Worm (Caenorhabditis elegans) whole organism, mixed stage, embryonic: ENCODE measurements around the gene nlp-70.

ENCODE experiments used
- ceh-43 ChIP-seq: fragments of 200-800 bp; sonication (Bioruptor generic); optimal IDR thresholded peaks from 2 replicates; lab custom pipeline; 2018; ENCODE audit warnings: mild to moderate bottlenecking, missing genetic modification characterization, moderate library complexity, missing compliant biosample characterization
- cnd-1 ChIP-seq: fragments of 200-800 bp; sonication (Bioruptor generic); optimal IDR thresholded peaks from 2 replicates; lab custom pipeline; 2018; ENCODE audit warnings: mild to moderate bottlenecking, missing genetic modification characterization, missing compliant biosample characterization
- elt-1 ChIP-seq: sonication (generic microtip); optimal IDR thresholded peaks from 2 replicates; lab custom pipeline; 2017; ENCODE audit warnings: missing genetic modification characterization, mild to moderate bottlenecking, missing compliant biosample characterization, antibody characterized with exemption, moderate library complexity, borderline replicate concordance; ENCODE audit not compliant: insufficient read depth
- elt-3 ChIP-seq: fragments of 150-350 bp; optimal IDR thresholded peaks from 2 replicates; lab custom pipeline; 2014; ENCODE audit warnings: missing biosample characterization, missing genetic modification characterization
- ham-2 ChIP-seq: fragments of 200-800 bp; sonication (Bioruptor generic); optimal IDR thresholded peaks from 2 replicates; lab custom pipeline; 2018; ENCODE audit warnings: mild to moderate bottlenecking, missing genetic modification characterization, missing compliant biosample characterization
- lsy-2 ChIP-seq: fragments of 150-350 bp; optimal IDR thresholded peaks from 2 replicates; lab custom pipeline; 2014; ENCODE audit warnings: missing biosample characterization, missing genetic modification characterization
- nhr-12 ChIP-seq: fragments of 150-350 bp; optimal IDR thresholded peaks from 2 replicates; lab custom pipeline; 2014; ENCODE audit warnings: missing biosample characterization, missing genetic modification characterization
- nhr-76 ChIP-seq: sonication (generic microtip); optimal IDR thresholded peaks from 2 replicates; lab custom pipeline; 2017; ENCODE audit warnings: missing biosample characterization, missing genetic modification characterization
- pha-4 ChIP-seq: fragments of 150-350 bp; optimal IDR thresholded peaks from 2 replicates; lab custom pipeline; 2018; ENCODE audit warnings: missing biosample characterization, missing genetic modification reagents, missing genetic modification characterization
- sptf-1 ChIP-seq: sonication (generic microtip); optimal IDR thresholded peaks from 2 replicates; lab custom pipeline; 2017; ENCODE audit warnings: mild to moderate bottlenecking, missing genetic modification characterization, moderate library complexity, missing compliant biosample characterization

ce11 chrV:254591-254990 is 18.1 kb downstream of the nlp-70 start, which contains the start of gene str-121:
- no peak for TF ChIP-seq nhr-12 (tag; lab: Kevin White, UChicago)
- TF ChIP-seq lsy-2 (tag; lab: Kevin White, UChicago) = no peak
- TF ChIP-seq elt-1 (tag; lab: Kevin White, UChicago) = no peak
- no peak for TF ChIP-seq ham-2 (GFP tag; lab: Kevin White, UChicago)
- no peak for TF ChIP-seq pha-4 (tag; lab: Kevin White, UChicago)
- TF ChIP-seq sptf-1 (tag; lab: Kevin White, UChicago) = no peak
- TF ChIP-seq elt-3 (tag; lab: Kevin White, UChicago) = no peak
- TF ChIP-seq ceh-43 (GFP tag; lab: Kevin White, UChicago) = no peak
- TF ChIP-seq cnd-1 = no peak
- no peak for TF ChIP-seq nhr-76 (tag; lab: Kevin White, UChicago)
